Fruit fly (Drosophila melanogaster): ENCODE measurements around the gene ABCB7.

ABCB7 gene

dm6 chr3L:1591692-1592371, 26.4 kb upstream of the ABCB7 start:
- TF ChIP-seq Snoo (tag; optimal IDR thresholded peaks at IDR 0.05), result peak; percentile 86
- TF ChIP-seq CG12605 (GFP tag; IDR thresholded peaks at IDR 0.05), result no peak
- peak; percentile 74 for TF ChIP-seq CG15710 (tag; optimal IDR thresholded peaks at IDR 0.05)
- no peak for TF ChIP-seq CG10348 (GFP tag; IDR thresholded peaks at IDR 0.05)
- TF ChIP-seq EcR (GFP tag; optimal IDR thresholded peaks at IDR 0.05), result peak; percentile 32
- peak; percentile 75 for TF ChIP-seq CG8159 (tag; optimal IDR thresholded peaks at IDR 0.05)
- peak; percentile 74 for TF ChIP-seq CG34367 (tag; optimal IDR thresholded peaks at IDR 0.05)
- peak; percentile 65; the same call in 1 of the 2 replicates for TF ChIP-seq CG32121 (GFP tag; IDR thresholded peaks at IDR 0.05)
- peak; percentile 70 for TF ChIP-seq CG13204 (GFP tag; optimal IDR thresholded peaks at IDR 0.05)
- TF ChIP-seq CG14655 (GFP tag; optimal IDR thresholded peaks at IDR 0.05), result peak; percentile 41
- TF ChIP-seq Ets98B (GFP tag; IDR thresholded peaks at IDR 0.05), result peak; percentile 42; the same call in 1 of the 2 replicates
- TF ChIP-seq rn (GFP tag; IDR thresholded peaks at IDR 0.05), result no peak
- no peak for TF ChIP-seq D1 (tag; optimal IDR thresholded peaks at IDR 0.05)
- TF ChIP-seq CG8301 (tag; optimal IDR thresholded peaks at IDR 0.05), result peak; percentile 29
- peak; percentile 70; the same call in 2 of the 3 replicates for TF ChIP-seq fd96Ca (GFP tag; IDR thresholded peaks at IDR 0.05)
- peak; percentile 89 for TF ChIP-seq gl (tag; optimal IDR thresholded peaks at IDR 0.05)
- TF ChIP-seq CG4496 (GFP tag; IDR thresholded peaks at IDR 0.05), result peak; percentile 85
- TF ChIP-seq CG9948 (tag; optimal IDR thresholded peaks at IDR 0.05), result peak; percentile 43
- peak; percentile 85 for TF ChIP-seq Pif1B (GFP tag; optimal IDR thresholded peaks at IDR 0.05)
- TF ChIP-seq CG17806 (tag; optimal IDR thresholded peaks at IDR 0.05), result peak; percentile 51
- peak; percentile 88 for TF ChIP-seq Pif1A (GFP tag; optimal IDR thresholded peaks at IDR 0.05)

dm6 chr3L:1592822-1593452, 25.3 kb upstream of the ABCB7 start:
- peak; percentile 47 for TF ChIP-seq CG8301 (tag; optimal IDR thresholded peaks at IDR 0.05)
- TF ChIP-seq Snoo (tag; optimal IDR thresholded peaks at IDR 0.05), result peak; percentile 23
- 0 out of 3 replicates have a peak, but pooled peaks have one; percentile 38 for TF ChIP-seq CG4496 (GFP tag; IDR thresholded peaks at IDR 0.05)
- no peak for TF ChIP-seq CG9948 (tag; optimal IDR thresholded peaks at IDR 0.05)
- TF ChIP-seq Pif1B (GFP tag; optimal IDR thresholded peaks at IDR 0.05), result no peak
- TF ChIP-seq Pif1A (GFP tag; optimal IDR thresholded peaks at IDR 0.05), result no peak
- TF ChIP-seq CG34367 (tag; optimal IDR thresholded peaks at IDR 0.05), result no peak
- TF ChIP-seq rn (GFP tag; IDR thresholded peaks at IDR 0.05), result no peak
- peak; percentile 33 for TF ChIP-seq gl (tag; optimal IDR thresholded peaks at IDR 0.05)
- TF ChIP-seq CG14655 (GFP tag; optimal IDR thresholded peaks at IDR 0.05), result no peak
- peak; percentile 27; the same call in 1 of the 2 replicates for TF ChIP-seq Ets98B (GFP tag; IDR thresholded peaks at IDR 0.05)
- TF ChIP-seq CG12605 (GFP tag; IDR thresholded peaks at IDR 0.05), result no peak; the same call in 1 of the 2 replicates
- 0 out of 3 replicates have a peak, but pooled peaks have one; percentile 23 for TF ChIP-seq fd96Ca (GFP tag; IDR thresholded peaks at IDR 0.05)
- TF ChIP-seq EcR (GFP tag; optimal IDR thresholded peaks at IDR 0.05), result peak; percentile 97
- no peak for TF ChIP-seq D1 (tag; optimal IDR thresholded peaks at IDR 0.05)
- no peak for TF ChIP-seq CG17806 (tag; optimal IDR thresholded peaks at IDR 0.05)
- TF ChIP-seq CG13204 (GFP tag; optimal IDR thresholded peaks at IDR 0.05), result peak; percentile 52
- no peak for TF ChIP-seq CG10348 (GFP tag; IDR thresholded peaks at IDR 0.05)
- TF ChIP-seq CG32121 (GFP tag; IDR thresholded peaks at IDR 0.05), result no peak
- no peak for TF ChIP-seq CG8159 (tag; optimal IDR thresholded peaks at IDR 0.05)
- TF ChIP-seq CG15710 (tag; optimal IDR thresholded peaks at IDR 0.05), result peak; percentile 4

dm6 chr3L:1602064-1602832, 16.0 kb upstream of the ABCB7 start, which contains the start of gene CG12104:
Gene CG12104, minus strand, starts transcription at chr3L:1602674.
- TF ChIP-seq EcR (GFP tag; optimal IDR thresholded peaks at IDR 0.05) (peak; percentile 44), CG34367 (tag; optimal IDR thresholded peaks at IDR 0.05) (peak; percentile 0), CG14655 (GFP tag; optimal IDR thresholded peaks at IDR 0.05) (no peak), Pif1A (GFP tag; optimal IDR thresholded peaks at IDR 0.05) (no peak), CG13204 (GFP tag; optimal IDR thresholded peaks at IDR 0.05) (peak; percentile 98), Ets98B (GFP tag; IDR thresholded peaks at IDR 0.05) (0 out of 2 replicates have a peak, but pooled peaks have one; percentile 5)

- no peak for TF ChIP-seq EcR (GFP tag; optimal IDR thresholded peaks at IDR 0.05)
- no peak for TF ChIP-seq gl (tag; optimal IDR thresholded peaks at IDR 0.05)
- no peak for TF ChIP-seq fd96Ca (GFP tag; IDR thresholded peaks at IDR 0.05)
- no peak for TF ChIP-seq CG12605 (GFP tag; IDR thresholded peaks at IDR 0.05)
- TF ChIP-seq CG15710 (tag; optimal IDR thresholded peaks at IDR 0.05), result no peak
- TF ChIP-seq CG17806 (tag; optimal IDR thresholded peaks at IDR 0.05), result no peak
- no peak for TF ChIP-seq CG13204 (GFP tag; optimal IDR thresholded peaks at IDR 0.05)
- no peak for TF ChIP-seq CG9948 (tag; optimal IDR thresholded peaks at IDR 0.05)
- no peak for TF ChIP-seq Snoo (tag; optimal IDR thresholded peaks at IDR 0.05)
- no peak for TF ChIP-seq Ets98B (GFP tag; IDR thresholded peaks at IDR 0.05)
- TF ChIP-seq CG8159 (tag; optimal IDR thresholded peaks at IDR 0.05), result no peak
Observed at dm6 chr3L:1602833-1603128, 15.4 kb upstream of the ABCB7 start, which contains the start of the genes CG18170 and CG33791. Gene CG18170, plus strand, starts transcription at chr3L:1602954. Gene CG33791, plus strand, starts transcription at chr3L:1602954.

- TF ChIP-seq fd96Ca (GFP tag; IDR thresholded peaks at IDR 0.05) (0 out of 3 replicates have a peak, but pooled peaks have one; percentile 23), EcR (GFP tag; optimal IDR thresholded peaks at IDR 0.05) (no peak), CG10348 (GFP tag; IDR thresholded peaks at IDR 0.05) (peak; percentile 27; the same call in 1 of the 2 replicates), CG4496 (GFP tag; IDR thresholded peaks at IDR 0.05) (peak; percentile 35; the same call in 1 of the 3 replicates), D1 (tag; optimal IDR thresholded peaks at IDR 0.05) (no peak), CG13204 (GFP tag; optimal IDR thresholded peaks at IDR 0.05) (no peak), Ets98B (GFP tag; IDR thresholded peaks at IDR 0.05) (no peak), CG8159 (tag; optimal IDR thresholded peaks at IDR 0.05) (peak; percentile 40), gl (tag; optimal IDR thresholded peaks at IDR 0.05) (no peak), CG17806 (tag; optimal IDR thresholded peaks at IDR 0.05) (no peak), CG9948 (tag; optimal IDR thresholded peaks at IDR 0.05) (no peak), CG12605 (GFP tag; IDR thresholded peaks at IDR 0.05) (no peak), Snoo (tag; optimal IDR thresholded peaks at IDR 0.05) (no peak), CG8301 (tag; optimal IDR thresholded peaks at IDR 0.05) (peak; percentile 42), CG32121 (GFP tag; IDR thresholded peaks at IDR 0.05) (peak; percentile 45; the same call in 1 of the 2 replicates), Pif1A (GFP tag; optimal IDR thresholded peaks at IDR 0.05) (peak; percentile 43), CG15710 (tag; optimal IDR thresholded peaks at IDR 0.05) (no peak)
Observed at dm6 chr3L:1609611-1610010, 8.6 kb upstream of the ABCB7 start.

Data from whole organism, pupa.